Fruit fly (Drosophila melanogaster): ENCODE results near the gene CG4198.

CG4198 gene

dm6 chrX:5305591-5305990, 7.5 kb upstream of the CG4198 start, which contains the start of gene CG3323:
Gene CG3323 (minus strand): TSS chrX:5305691.
- no peak for TF ChIP-seq Snoo (tag; optimal IDR thresholded peaks at IDR 0.05)

dm6 chrX:5307317-5307716, 5.7 kb upstream of the CG4198 start, which contains the start of gene CG17764:
Gene CG17764 (minus strand): TSS chrX:5307417.
- TF ChIP-seq CG34367 (tag; optimal IDR thresholded peaks at IDR 0.05) (no peak), CG4496 (GFP tag; IDR thresholded peaks at IDR 0.05) (no peak), fd96Ca (GFP tag; IDR thresholded peaks at IDR 0.05) (no peak), Ets98B (GFP tag; IDR thresholded peaks at IDR 0.05) (no peak), gl (tag; optimal IDR thresholded peaks at IDR 0.05) (no peak), Pif1A (GFP tag; optimal IDR thresholded peaks at IDR 0.05) (no peak), CG32121 (GFP tag; IDR thresholded peaks at IDR 0.05) (no peak), D1 (tag; optimal IDR thresholded peaks at IDR 0.05) (no peak), CG14655 (GFP tag; optimal IDR thresholded peaks at IDR 0.05) (no peak), EcR (GFP tag; optimal IDR thresholded peaks at IDR 0.05) (no peak), CG12605 (GFP tag; IDR thresholded peaks at IDR 0.05) (no peak)

- TF ChIP-seq Snoo (tag; optimal IDR thresholded peaks at IDR 0.05) (no peak), CG32121 (GFP tag; IDR thresholded peaks at IDR 0.05) (peak; percentile 17; the same call in 1 of the 2 replicates), CG8159 (tag; optimal IDR thresholded peaks at IDR 0.05) (peak; percentile 1), fd96Ca (GFP tag; IDR thresholded peaks at IDR 0.05) (0 out of 3 replicates have a peak, but pooled peaks have one; percentile 5), CG9948 (tag; optimal IDR thresholded peaks at IDR 0.05) (no peak)
These were observed 4.1 kb upstream of the CG4198 start, which contains the start of the genes Cdk7 and snf for dm6 chrX:5308963-5309362. Gene Cdk7 (minus strand): TSS chrX:5308983. Gene snf (plus strand): TSS chrX:5309242.

- no peak for TF ChIP-seq CG17806 (tag; optimal IDR thresholded peaks at IDR 0.05)
- peak; percentile 69 for TF ChIP-seq fd96Ca (GFP tag; IDR thresholded peaks at IDR 0.05)
- peak; percentile 88 for TF ChIP-seq CG4496 (GFP tag; IDR thresholded peaks at IDR 0.05)
- peak; percentile 46 for TF ChIP-seq CG8159 (tag; optimal IDR thresholded peaks at IDR 0.05)
- TF ChIP-seq CG32121 (GFP tag; IDR thresholded peaks at IDR 0.05): peak; percentile 49; the same call in 1 of the 2 replicates
- no peak for TF ChIP-seq rn (GFP tag; IDR thresholded peaks at IDR 0.05)
- TF ChIP-seq CG15710 (tag; optimal IDR thresholded peaks at IDR 0.05): peak; percentile 21
- peak; percentile 63 for TF ChIP-seq Ets98B (GFP tag; IDR thresholded peaks at IDR 0.05)
- TF ChIP-seq CG34367 (tag; optimal IDR thresholded peaks at IDR 0.05): peak; percentile 40
- TF ChIP-seq gl (tag; optimal IDR thresholded peaks at IDR 0.05): peak; percentile 34
- TF ChIP-seq D1 (tag; optimal IDR thresholded peaks at IDR 0.05): no peak
These were observed 1.2 kb upstream of the CG4198 start, which contains the start of the genes TrxT and dhd for dm6 chrX:5311838-5312339. Gene TrxT (minus strand): TSS chrX:5311888. Gene dhd (plus strand): TSS chrX:5312171.

- TF ChIP-seq Pif1B (GFP tag; optimal IDR thresholded peaks at IDR 0.05) (no peak), CG32121 (GFP tag; IDR thresholded peaks at IDR 0.05) (no peak), Snoo (tag; optimal IDR thresholded peaks at IDR 0.05) (no peak), D1 (tag; optimal IDR thresholded peaks at IDR 0.05) (no peak)
These were observed 4.1 kb downstream of the CG4198 start, which contains the start of the genes CG15930 and Sas10 for dm6 chrX:5317170-5317569. Gene CG15930 (minus strand): TSS chrX:5317295. Gene Sas10 (plus strand): TSS chrX:5317409.

dm6 chrX:5322459-5322883, 9.4 kb downstream of the CG4198 start, which contains the start of gene Rnp4F:
Gene Rnp4F (minus strand): TSS chrX:5322696.
- TF ChIP-seq CG32121 (GFP tag; IDR thresholded peaks at IDR 0.05) (peak; percentile 63), CG17806 (tag; optimal IDR thresholded peaks at IDR 0.05) (peak; percentile 50), CG13204 (GFP tag; optimal IDR thresholded peaks at IDR 0.05) (no peak), EcR (GFP tag; optimal IDR thresholded peaks at IDR 0.05) (no peak), CG15710 (tag; optimal IDR thresholded peaks at IDR 0.05) (peak; percentile 72), Pif1B (GFP tag; optimal IDR thresholded peaks at IDR 0.05) (no peak), D1 (tag; optimal IDR thresholded peaks at IDR 0.05) (no peak), CG8301 (tag; optimal IDR thresholded peaks at IDR 0.05) (no peak), rn (GFP tag; IDR thresholded peaks at IDR 0.05) (no peak), Snoo (tag; optimal IDR thresholded peaks at IDR 0.05) (peak; percentile 72), fd96Ca (GFP tag; IDR thresholded peaks at IDR 0.05) (peak; percentile 79), Pif1A (GFP tag; optimal IDR thresholded peaks at IDR 0.05) (no peak), CG10348 (GFP tag; IDR thresholded peaks at IDR 0.05) (no peak), CG4496 (GFP tag; IDR thresholded peaks at IDR 0.05) (peak; percentile 84; the same call in 2 of the 3 replicates), gl (tag; optimal IDR thresholded peaks at IDR 0.05) (peak; percentile 47), Ets98B (GFP tag; IDR thresholded peaks at IDR 0.05) (peak; percentile 60), CG9948 (tag; optimal IDR thresholded peaks at IDR 0.05) (peak; percentile 51), CG12605 (GFP tag; IDR thresholded peaks at IDR 0.05) (peak; percentile 54), CG14655 (GFP tag; optimal IDR thresholded peaks at IDR 0.05) (no peak), CG8159 (tag; optimal IDR thresholded peaks at IDR 0.05) (peak; percentile 54), CG34367 (tag; optimal IDR thresholded peaks at IDR 0.05) (peak; percentile 58)

- TF ChIP-seq fd96Ca (GFP tag; IDR thresholded peaks at IDR 0.05): no peak
- no peak for TF ChIP-seq CG12605 (GFP tag; IDR thresholded peaks at IDR 0.05)
- TF ChIP-seq CG8301 (tag; optimal IDR thresholded peaks at IDR 0.05): no peak
- TF ChIP-seq EcR (GFP tag; optimal IDR thresholded peaks at IDR 0.05): no peak
- TF ChIP-seq Pif1B (GFP tag; optimal IDR thresholded peaks at IDR 0.05): no peak
- TF ChIP-seq CG8159 (tag; optimal IDR thresholded peaks at IDR 0.05): no peak
- TF ChIP-seq CG13204 (GFP tag; optimal IDR thresholded peaks at IDR 0.05): no peak
- no peak for TF ChIP-seq CG9948 (tag; optimal IDR thresholded peaks at IDR 0.05)
- no peak for TF ChIP-seq CG14655 (GFP tag; optimal IDR thresholded peaks at IDR 0.05)
- TF ChIP-seq CG34367 (tag; optimal IDR thresholded peaks at IDR 0.05): no peak
- TF ChIP-seq CG10348 (GFP tag; IDR thresholded peaks at IDR 0.05): no peak
- TF ChIP-seq D1 (tag; optimal IDR thresholded peaks at IDR 0.05): no peak
- no peak for TF ChIP-seq CG32121 (GFP tag; IDR thresholded peaks at IDR 0.05)
- TF ChIP-seq CG15710 (tag; optimal IDR thresholded peaks at IDR 0.05): no peak
- TF ChIP-seq Pif1A (GFP tag; optimal IDR thresholded peaks at IDR 0.05): no peak
- TF ChIP-seq gl (tag; optimal IDR thresholded peaks at IDR 0.05): no peak
- TF ChIP-seq rn (GFP tag; IDR thresholded peaks at IDR 0.05): no peak
- no peak for TF ChIP-seq Snoo (tag; optimal IDR thresholded peaks at IDR 0.05)
- TF ChIP-seq CG4496 (GFP tag; IDR thresholded peaks at IDR 0.05): no peak
- no peak for TF ChIP-seq CG17806 (tag; optimal IDR thresholded peaks at IDR 0.05)
These were observed 10.6 kb downstream of the CG4198 start, which contains the start of gene Mcm3 for dm6 chrX:5323636-5324035. Gene Mcm3 (plus strand): TSS chrX:5323855.
